Worm (Caenorhabditis elegans) whole organism, young adult: ENCODE results near the gene F20B6.4.

Experiments
- F57A8.1 ChIP-seq: fragments of 200-800 bp; sonication (Bioruptor generic); optimal IDR thresholded peaks from 2 replicates; lab custom pipeline; 2018; ENCODE audit warnings: mild to moderate bottlenecking, missing genetic modification characterization, moderate library complexity, missing compliant biosample characterization
- Y67H2A.10 ChIP-seq: fragments of 200-800 bp; sonication (Bioruptor generic); conservative IDR thresholded peaks from 2 replicates; pipeline ENCODE4 v1.3.6; 2022; ENCODE audit warnings: missing genetic modification reagents, missing genetic modification characterization, missing compliant biosample characterization
- egl-44 ChIP-seq: fragments of 200-800 bp; sonication (Bioruptor generic); IDR thresholded peaks from 2 replicates; pipeline ENCODE4 v1.3.6; 2022; ENCODE audit warnings: missing genetic modification reagents, missing genetic modification characterization, missing compliant biosample characterization
- hsf-1 ChIP-seq: fragments of 200-800 bp; sonication (Bioruptor generic); IDR thresholded peaks from 2 replicates; pipeline ENCODE4 v1.3.6; 2022; ENCODE audit warnings: missing genetic modification reagents, missing genetic modification characterization, missing compliant biosample characterization
- lin-35 ChIP-seq, 3 experiments: fragments of 150-350 bp in 2 of 3; sonication (generic microtip) in 1 of 3; optimal IDR thresholded peaks; 2 replicates each; lab custom pipeline; 2014 to 2018; ENCODE audit warnings: missing biosample characterization in 3 of 3, missing genetic modification characterization in 3 of 3, missing genetic modification reagents in 3 of 3
- lsy-27 ChIP-seq: sonication (generic microtip); optimal IDR thresholded peaks from 2 replicates; lab custom pipeline; 2017; ENCODE audit warnings: missing genetic modification characterization, mild to moderate bottlenecking, missing compliant biosample characterization, antibody characterized with exemption, missing genotype, borderline replicate concordance; ENCODE audit not compliant: insufficient read depth
- madf-10 ChIP-seq: sonication (generic microtip); optimal IDR thresholded peaks from 2 replicates; lab custom pipeline; 2016; ENCODE audit warnings: mild to moderate bottlenecking, missing genetic modification characterization, missing compliant biosample characterization
- madf-6 ChIP-seq: fragments of 200-800 bp; sonication (Bioruptor generic); IDR thresholded peaks from 2 replicates; pipeline ENCODE4 v1.3.6; 2022; ENCODE audit warnings: missing genetic modification reagents, missing genetic modification characterization, missing compliant biosample characterization
- nhr-90 ChIP-seq: sonication (generic microtip); optimal IDR thresholded peaks from 2 replicates; lab custom pipeline; 2016; ENCODE audit warnings: missing genotype, mild to moderate bottlenecking, missing genetic modification characterization, missing compliant biosample characterization
- repo-1 ChIP-seq: sonication (generic microtip); optimal IDR thresholded peaks from 2 replicates; lab custom pipeline; 2017; ENCODE audit warnings: mild to moderate bottlenecking, missing genetic modification characterization, missing compliant biosample characterization
- snpc-4 ChIP-seq, 5 experiments: fragments of 150-350 bp in 1 of 5; sonication (generic microtip) in 4 of 5; optimal IDR thresholded peaks; 2 replicates each; lab custom pipeline; 2014 to 2018; ENCODE audit warnings: missing genetic modification characterization in 5 of 5, missing biosample characterization in 3 of 5, antibody characterized with exemption in 2 of 5, mild to moderate bottlenecking in 2 of 5, missing compliant biosample characterization in 2 of 5, missing genotype in 2 of 5, moderate library complexity in 2 of 5, missing genetic modification reagents in 1 of 5

ce11 chrX:4146798-4147543, 49.4 kb downstream of the F20B6.4 start:
- no peak for TF ChIP-seq madf-10 (tag; lab: Kevin White, UChicago)
- no peak for TF ChIP-seq hsf-1 (GFP tag; lab: Robert Waterston, UW)
- no peak for TF ChIP-seq F57A8.1 (GFP tag; lab: Kevin White, UChicago)
- no peak for TF ChIP-seq Y67H2A.10 (GFP tag; lab: Robert Waterston, UW)
- TF ChIP-seq lin-35 (GFP tag; optimal IDR thresholded peaks at IDR 0.05; lab: Kevin White, UChicago): peak in 1 of 3 experiments; percentile 8
- TF ChIP-seq egl-44 (GFP tag; lab: Robert Waterston, UW): no peak
- TF ChIP-seq madf-6 (GFP tag; lab: Robert Waterston, UW): no peak
- no peak for TF ChIP-seq repo-1 (tag; lab: Kevin White, UChicago)
- TF ChIP-seq snpc-4 (GFP tag; optimal IDR thresholded peaks at IDR 0.05; lab: Kevin White, UChicago): no peak
- TF ChIP-seq snpc-4 (tag; optimal IDR thresholded peaks at IDR 0.05; lab: Kevin White, UChicago): no peak
- TF ChIP-seq lsy-27 (tag; lab: Kevin White, UChicago): no peak
- no peak for TF ChIP-seq nhr-90
